Worm (Caenorhabditis elegans) whole organism, L2 larva: ENCODE measurements around the gene F44E2.6.

Source experiments
- ama-1 ChIP-seq: fragments of 150-350 bp; optimal IDR thresholded peaks from 2 replicates; lab custom pipeline; 2018; ENCODE audit warnings: inconsistent platforms
- elt-1 ChIP-seq: fragments of 150-350 bp; optimal IDR thresholded peaks from 2 replicates; lab custom pipeline; 2014; ENCODE audit warnings: missing biosample characterization, missing genetic modification characterization
- elt-3 ChIP-seq: sonication (generic microtip); optimal IDR thresholded peaks from 2 replicates; lab custom pipeline; 2017; ENCODE audit warnings: missing biosample characterization, missing genetic modification characterization
- gmeb-1 ChIP-seq: fragments of 150-350 bp; optimal IDR thresholded peaks from 2 replicates; lab custom pipeline; 2014; ENCODE audit warnings: missing biosample characterization, missing genetic modification characterization
- nhr-129 ChIP-seq: fragments of 150-350 bp; optimal IDR thresholded peaks from 2 replicates; lab custom pipeline; 2014; ENCODE audit warnings: missing biosample characterization, missing genetic modification characterization
- nhr-23 ChIP-seq: fragments of 150-350 bp; optimal IDR thresholded peaks from 2 replicates; lab custom pipeline; 2014; ENCODE audit warnings: missing biosample characterization, missing genetic modification reagents, missing genetic modification characterization
- nhr-25 ChIP-seq: fragments of 150-350 bp; sonication (generic microtip); optimal IDR thresholded peaks from 3 replicates; lab custom pipeline; 2014; ENCODE audit warnings: missing biosample characterization, missing genetic modification characterization
- unc-39 ChIP-seq: fragments of 150-350 bp; optimal IDR thresholded peaks from 2 replicates; lab custom pipeline; 2014; ENCODE audit warnings: missing biosample characterization, missing genetic modification characterization
- unc-62 ChIP-seq: fragments of 150-350 bp; optimal IDR thresholded peaks from 2 replicates; lab custom pipeline; 2014; ENCODE audit warnings: missing biosample characterization, missing genetic modification reagents, missing genetic modification characterization
- zag-1 ChIP-seq: fragments of 150-350 bp; optimal IDR thresholded peaks from 2 replicates; lab custom pipeline; 2014; ENCODE audit warnings: missing biosample characterization, missing genetic modification characterization

- TF ChIP-seq unc-39 (tag; lab: Kevin White, UChicago) (no peak), unc-62 (GFP tag; lab: Kevin White, UChicago) (no peak), gmeb-1 (no peak), ama-1 (lab: Kevin White, UChicago) (no peak), elt-1 (tag; lab: Kevin White, UChicago) (no peak), nhr-129 (no peak), zag-1 (tag; lab: Kevin White, UChicago) (no peak), elt-3 (tag; lab: Kevin White, UChicago) (no peak), nhr-25 (tag; lab: Kevin White, UChicago) (no peak), nhr-23 (tag; lab: Kevin White, UChicago) (no peak)
Observed at ce11 chrIII:8807246-8807645, 37.8 kb downstream of the F44E2.6 start, which contains the start of gene F54F2.7.
